Fruit fly (Drosophila melanogaster): Measurements from ENCODE around the gene hfp.
A peak's percentile ranks its signal among the peaks of the same experiment; 100 is the strongest.

The hfp gene

dm6 chr3L:1502086-1502893, at the start of gene hfp, which contains the start of gene Psa:
Gene hfp, minus strand, starts transcription at chr3L:1502590.
Gene Psa, plus strand, starts transcription at chr3L:1502843.
- no peak for TF ChIP-seq psq (optimal IDR thresholded peaks at IDR 0.05)

- TF ChIP-seq psq (optimal IDR thresholded peaks at IDR 0.05), result no peak
- TF ChIP-seq EcR (GFP tag; optimal IDR thresholded peaks at IDR 0.05), result no peak
- no peak for TF ChIP-seq Dll (optimal IDR thresholded peaks at IDR 0.05)
- TF ChIP-seq pan (optimal IDR thresholded peaks at IDR 0.05), result no peak
- no peak for TF ChIP-seq usp (GFP tag; optimal IDR thresholded peaks at IDR 0.05)
- TF ChIP-seq CG8478 (optimal IDR thresholded peaks at IDR 0.05), result no peak
Observed at dm6 chr3L:1550914-1551313, 48.5 kb upstream of the hfp start.

dm6 chr3L:1549634-1550071, 47.3 kb upstream of the hfp start:
- TF ChIP-seq pan (optimal IDR thresholded peaks at IDR 0.05) (no peak), EcR (GFP tag; optimal IDR thresholded peaks at IDR 0.05) (no peak), CG8478 (optimal IDR thresholded peaks at IDR 0.05) (no peak), psq (optimal IDR thresholded peaks at IDR 0.05) (no peak), Dll (optimal IDR thresholded peaks at IDR 0.05) (no peak), usp (GFP tag; optimal IDR thresholded peaks at IDR 0.05) (no peak)

dm6 chr3L:1549148-1549547, 46.8 kb upstream of the hfp start:
- no peak for TF ChIP-seq CG8478 (optimal IDR thresholded peaks at IDR 0.05)
- no peak for TF ChIP-seq psq (optimal IDR thresholded peaks at IDR 0.05)
- TF ChIP-seq EcR (GFP tag; optimal IDR thresholded peaks at IDR 0.05), result no peak
- no peak for TF ChIP-seq pan (optimal IDR thresholded peaks at IDR 0.05)
- TF ChIP-seq usp (GFP tag; optimal IDR thresholded peaks at IDR 0.05), result no peak
- TF ChIP-seq Dll (optimal IDR thresholded peaks at IDR 0.05), result no peak

dm6 chr3L:1548345-1548970, 46.1 kb upstream of the hfp start:
- no peak for TF ChIP-seq psq (optimal IDR thresholded peaks at IDR 0.05)
- TF ChIP-seq EcR (GFP tag; optimal IDR thresholded peaks at IDR 0.05), result no peak
- TF ChIP-seq usp (GFP tag; optimal IDR thresholded peaks at IDR 0.05), result no peak
- TF ChIP-seq CG8478 (optimal IDR thresholded peaks at IDR 0.05), result no peak
- no peak for TF ChIP-seq pan (optimal IDR thresholded peaks at IDR 0.05)
- TF ChIP-seq Dll (optimal IDR thresholded peaks at IDR 0.05), result no peak

- TF ChIP-seq Dll (optimal IDR thresholded peaks at IDR 0.05) (no peak), usp (GFP tag; optimal IDR thresholded peaks at IDR 0.05) (no peak), CG8478 (optimal IDR thresholded peaks at IDR 0.05) (no peak), pan (optimal IDR thresholded peaks at IDR 0.05) (no peak), psq (optimal IDR thresholded peaks at IDR 0.05) (no peak), EcR (GFP tag; optimal IDR thresholded peaks at IDR 0.05) (no peak)
Observed at dm6 chr3L:1547117-1547507, 44.7 kb upstream of the hfp start.

dm6 chr3L:1546349-1547116, 44.1 kb upstream of the hfp start:
- TF ChIP-seq psq (optimal IDR thresholded peaks at IDR 0.05) (no peak), Dll (optimal IDR thresholded peaks at IDR 0.05) (peak; percentile 77)

dm6 chr3L:1545693-1546329, 43.4 kb upstream of the hfp start, which contains the start of the genes CG32313 and Pcyt1:
Gene CG32313, minus strand, starts transcription at chr3L:1545743.
Gene Pcyt1, plus strand, starts transcription at chr3L:1546092.
- TF ChIP-seq pan (optimal IDR thresholded peaks at IDR 0.05) (no peak), EcR (GFP tag; optimal IDR thresholded peaks at IDR 0.05) (no peak), Dll (optimal IDR thresholded peaks at IDR 0.05) (no peak), CG8478 (optimal IDR thresholded peaks at IDR 0.05) (no peak), usp (GFP tag; optimal IDR thresholded peaks at IDR 0.05) (no peak), psq (optimal IDR thresholded peaks at IDR 0.05) (no peak)

- TF ChIP-seq psq (optimal IDR thresholded peaks at IDR 0.05), result no peak
- no peak for TF ChIP-seq usp (GFP tag; optimal IDR thresholded peaks at IDR 0.05)
- TF ChIP-seq EcR (GFP tag; optimal IDR thresholded peaks at IDR 0.05), result no peak
- no peak for TF ChIP-seq pan (optimal IDR thresholded peaks at IDR 0.05)
- TF ChIP-seq Dll (optimal IDR thresholded peaks at IDR 0.05), result no peak
- no peak for TF ChIP-seq CG8478 (optimal IDR thresholded peaks at IDR 0.05)
Observed at dm6 chr3L:1538314-1538854, 36.0 kb upstream of the hfp start.

- no peak for TF ChIP-seq usp (GFP tag; optimal IDR thresholded peaks at IDR 0.05)
- TF ChIP-seq EcR (GFP tag; optimal IDR thresholded peaks at IDR 0.05), result no peak
- TF ChIP-seq CG8478 (optimal IDR thresholded peaks at IDR 0.05), result no peak
- no peak for TF ChIP-seq pan (optimal IDR thresholded peaks at IDR 0.05)
- TF ChIP-seq psq (optimal IDR thresholded peaks at IDR 0.05), result no peak
- TF ChIP-seq Dll (optimal IDR thresholded peaks at IDR 0.05), result no peak
Observed at dm6 chr3L:1537353-1537752, 35.0 kb upstream of the hfp start.

Measured in whole organism.